Worm (Caenorhabditis elegans) whole organism, early embryonic: ENCODE results near the gene srh-269.

Experiments used
- B0310.2 ChIP-seq: sonication (generic microtip); optimal IDR thresholded peaks from 2 replicates; lab custom pipeline; 2016; ENCODE audit warnings: mild to moderate bottlenecking, missing genetic modification characterization, missing compliant biosample characterization
- F13C5.2 ChIP-seq: sonication (generic microtip); optimal IDR thresholded peaks from 2 replicates; lab custom pipeline; 2017; ENCODE audit warnings: mild to moderate bottlenecking, missing genetic modification characterization, inconsistent platforms, missing compliant biosample characterization
- aly-1 ChIP-seq: sonication (generic microtip); optimal IDR thresholded peaks from 2 replicates; lab custom pipeline; 2016; ENCODE audit warnings: missing genetic modification characterization, missing compliant biosample characterization
- ama-1 ChIP-seq: fragments of 150-350 bp; optimal IDR thresholded peaks from 2 replicates; lab custom pipeline; 2014
- ceh-13 ChIP-seq: fragments of 200-800 bp; sonication (Bioruptor generic); optimal IDR thresholded peaks from 2 replicates; lab custom pipeline; 2018; ENCODE audit warnings: mild to moderate bottlenecking, missing genetic modification characterization, missing compliant biosample characterization
- ceh-36 ChIP-seq: sonication (generic microtip); optimal IDR thresholded peaks from 2 replicates; lab custom pipeline; 2016; ENCODE audit warnings: missing genetic modification characterization, inconsistent platforms, missing compliant biosample characterization
- ets-7 ChIP-seq: sonication (generic microtip); optimal IDR thresholded peaks from 2 replicates; lab custom pipeline; 2016; ENCODE audit warnings: missing genotype, missing genetic modification characterization, missing compliant biosample characterization
- flt-1 ChIP-seq: fragments of 200-800 bp; sonication (Bioruptor generic); IDR thresholded peaks from 2 replicates; pipeline ENCODE4 v1.3.6; 2022; ENCODE audit warnings: missing genetic modification characterization, missing compliant biosample characterization
- hmbx-1 ChIP-seq: sonication (generic microtip); optimal IDR thresholded peaks from 2 replicates; lab custom pipeline; 2016; ENCODE audit warnings: mild to moderate bottlenecking, missing genetic modification characterization, missing compliant biosample characterization
- hmg-4 ChIP-seq: fragments of 200-800 bp; sonication (Bioruptor generic); optimal IDR thresholded peaks from 2 replicates; lab custom pipeline; 2018; ENCODE audit warnings: mild to moderate bottlenecking, missing genetic modification characterization, missing compliant biosample characterization
- hnd-1 ChIP-seq: sonication (generic microtip); optimal IDR thresholded peaks from 2 replicates; lab custom pipeline; 2016; ENCODE audit warnings: missing genetic modification characterization, missing compliant biosample characterization
- pes-1 ChIP-seq: fragments of 200-800 bp; sonication (Bioruptor generic); IDR thresholded peaks from 2 replicates; pipeline ENCODE4 v1.3.6; 2022; ENCODE audit warnings: missing genetic modification reagents, missing genetic modification characterization, missing compliant biosample characterization
- scrt-1 ChIP-seq: fragments of 200-800 bp; sonication (Bioruptor generic); IDR thresholded peaks from 2 replicates; pipeline ENCODE4 v1.3.6; 2022; ENCODE audit warnings: missing genetic modification characterization, missing compliant biosample characterization
- sea-1 ChIP-seq: fragments of 200-800 bp; sonication (Bioruptor generic); conservative IDR thresholded peaks from 2 replicates; pipeline ENCODE4 v1.3.6; 2022; ENCODE audit warnings: missing genetic modification characterization, missing compliant biosample characterization
- tbx-11 ChIP-seq: fragments of 200-800 bp; sonication (Bioruptor generic); IDR thresholded peaks from 2 replicates; pipeline ENCODE4 v1.3.6; 2022; ENCODE audit warnings: missing genetic modification characterization, missing compliant biosample characterization
- tbx-37 ChIP-seq: fragments of 200-800 bp; sonication (Bioruptor generic); conservative IDR thresholded peaks from 2 replicates; pipeline ENCODE4 v1.3.6; 2022; ENCODE audit warnings: missing genetic modification reagents, missing genetic modification characterization, missing compliant biosample characterization
- tra-4 ChIP-seq: sonication (generic microtip); optimal IDR thresholded peaks from 2 replicates; lab custom pipeline; 2017; ENCODE audit warnings: missing genetic modification characterization, missing compliant biosample characterization

Gene srh-269

ce11 chrV:16600623-16601022, 8.8 kb upstream of the srh-269 start, which contains the start of gene T03E6.9:
T03E6.9 (minus strand) TSS chrV:16600723.
- TF ChIP-seq tra-4 (tag; lab: Kevin White, UChicago): no peak
- no peak for TF ChIP-seq ceh-13 (GFP tag; lab: Kevin White, UChicago)
- no peak for TF ChIP-seq scrt-1
- no peak for TF ChIP-seq ceh-36 (tag; lab: Kevin White, UChicago)
- no peak for TF ChIP-seq B0310.2
- no peak for TF ChIP-seq pes-1 (GFP tag; lab: Robert Waterston, UW)
- TF ChIP-seq hmbx-1 (tag; lab: Kevin White, UChicago): no peak
- no peak for TF ChIP-seq sea-1
- TF ChIP-seq hnd-1 (tag; lab: Kevin White, UChicago): no peak
- TF ChIP-seq flt-1: no peak
- no peak for TF ChIP-seq ets-7 (tag; lab: Kevin White, UChicago)
- TF ChIP-seq hmg-4 (GFP tag; lab: Kevin White, UChicago): no peak
- TF ChIP-seq ama-1 (lab: Kevin White, UChicago): no peak
- TF ChIP-seq aly-1 (tag; lab: Kevin White, UChicago): no peak
- TF ChIP-seq tbx-37 (GFP tag; lab: Robert Waterston, UW): no peak
- no peak for TF ChIP-seq F13C5.2 (tag; lab: Kevin White, UChicago)
- no peak for TF ChIP-seq tbx-11 (GFP tag; lab: Robert Waterston, UW)

DNA sequence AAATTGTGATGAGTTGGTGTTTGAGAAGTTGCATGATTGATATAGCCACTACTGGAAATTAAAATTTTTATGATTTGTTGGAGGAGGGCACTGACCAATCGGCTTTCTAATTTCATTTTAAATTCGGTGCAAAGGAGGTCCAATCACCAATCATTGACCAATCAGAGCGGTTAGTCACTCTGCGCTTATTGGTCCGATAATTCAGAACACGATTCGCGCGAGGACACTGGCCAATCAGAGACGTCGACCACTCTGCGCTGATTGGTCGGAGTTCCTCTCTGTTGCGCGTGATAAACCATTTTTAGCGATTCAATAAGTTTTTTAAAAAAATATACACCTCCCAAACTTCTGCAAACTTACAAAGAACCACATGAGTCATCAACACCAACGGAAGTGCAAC, 8.0 kb upstream of the srh-269 start:
- no peak for TF ChIP-seq pes-1 (GFP tag; lab: Robert Waterston, UW)
- no peak for TF ChIP-seq hmbx-1 (tag; lab: Kevin White, UChicago)
- no peak for TF ChIP-seq ceh-13 (GFP tag; lab: Kevin White, UChicago)
- TF ChIP-seq flt-1: no peak
- no peak for TF ChIP-seq F13C5.2 (tag; lab: Kevin White, UChicago)
- TF ChIP-seq tbx-37 (GFP tag; lab: Robert Waterston, UW): no peak
- TF ChIP-seq ama-1 (lab: Kevin White, UChicago): no peak
- no peak for TF ChIP-seq hnd-1 (tag; lab: Kevin White, UChicago)

- TF ChIP-seq sea-1 (no peak), F13C5.2 (tag; lab: Kevin White, UChicago) (no peak), tbx-37 (GFP tag; lab: Robert Waterston, UW) (no peak), ceh-13 (GFP tag; lab: Kevin White, UChicago) (no peak), ama-1 (lab: Kevin White, UChicago) (no peak), scrt-1 (no peak), flt-1 (no peak), tra-4 (tag; lab: Kevin White, UChicago) (no peak), hmg-4 (GFP tag; lab: Kevin White, UChicago) (no peak), B0310.2 (no peak), hnd-1 (tag; lab: Kevin White, UChicago) (no peak), ets-7 (tag; lab: Kevin White, UChicago) (no peak), ceh-36 (tag; lab: Kevin White, UChicago) (no peak), pes-1 (GFP tag; lab: Robert Waterston, UW) (no peak), tbx-11 (GFP tag; lab: Robert Waterston, UW) (no peak), hmbx-1 (tag; lab: Kevin White, UChicago) (no peak), aly-1 (tag; lab: Kevin White, UChicago) (no peak)
Measured at ce11 chrV:16598437-16598836, 6.6 kb upstream of the srh-269 start.

DNA sequence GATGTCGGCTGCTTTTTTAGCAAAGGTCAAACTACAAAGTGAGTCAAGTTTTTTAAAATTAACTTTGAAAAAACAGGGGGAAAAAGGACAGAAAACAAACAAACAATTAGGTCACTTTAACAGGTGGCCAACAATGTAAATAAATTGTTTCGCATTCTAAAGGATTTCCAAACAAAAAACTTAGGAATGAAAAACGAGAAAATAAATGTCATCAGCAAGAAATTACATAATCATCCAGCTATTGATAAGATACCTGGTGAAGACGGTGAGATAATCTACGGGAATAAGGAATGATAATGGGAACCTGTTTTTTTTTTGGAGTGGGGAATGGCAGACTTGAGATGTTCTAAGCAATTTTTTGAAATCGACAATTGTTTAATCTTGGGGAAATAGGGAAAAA, 4.3 kb upstream of the srh-269 start:
- no peak for TF ChIP-seq F13C5.2 (tag; lab: Kevin White, UChicago)
- no peak for TF ChIP-seq ceh-36 (tag; lab: Kevin White, UChicago)
- no peak for TF ChIP-seq B0310.2
- no peak for TF ChIP-seq hnd-1 (tag; lab: Kevin White, UChicago)
- TF ChIP-seq aly-1 (tag; lab: Kevin White, UChicago): no peak
- TF ChIP-seq tra-4 (tag; lab: Kevin White, UChicago): no peak
- no peak for TF ChIP-seq tbx-11 (GFP tag; lab: Robert Waterston, UW)
- TF ChIP-seq sea-1: no peak
- no peak for TF ChIP-seq ceh-13 (GFP tag; lab: Kevin White, UChicago)
- no peak for TF ChIP-seq flt-1
- TF ChIP-seq hmbx-1 (tag; lab: Kevin White, UChicago): no peak
- no peak for TF ChIP-seq hmg-4 (GFP tag; lab: Kevin White, UChicago)

DNA sequence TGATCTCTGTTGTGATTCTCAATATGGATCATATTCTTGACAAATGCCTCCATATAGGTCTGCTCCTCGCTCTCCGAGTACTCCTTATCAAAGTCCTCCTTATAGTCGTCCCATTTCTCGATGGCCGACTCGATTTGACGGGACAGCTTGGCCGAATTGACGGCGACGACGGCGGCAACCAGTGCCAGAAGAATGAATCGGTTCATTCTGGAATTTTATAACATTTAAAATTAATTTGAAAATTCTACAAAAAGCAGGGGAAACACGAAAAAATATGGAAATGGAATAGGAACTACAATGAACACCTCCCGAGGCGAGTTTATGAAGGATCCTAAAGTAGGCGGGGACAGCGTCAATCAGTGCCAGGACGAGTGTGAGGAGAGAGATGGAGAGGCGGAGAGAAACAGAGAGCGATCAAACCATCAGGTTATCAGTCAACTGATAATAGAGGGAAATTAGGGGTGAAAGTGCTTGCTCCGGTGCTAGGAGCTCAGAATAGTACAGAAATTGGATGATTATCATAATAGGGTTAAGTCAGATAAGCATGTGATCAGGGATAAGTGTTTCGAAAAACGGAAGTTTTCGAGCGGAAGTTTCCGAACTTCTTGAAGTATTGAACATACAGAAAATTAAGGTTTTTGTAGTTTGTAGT, 3.4 kb upstream of the srh-269 start, which contains the start of gene cpl-1:
Gene cpl-1 (minus strand): TSS at position 207 of the 652 bp plus-strand sequence.
- TF ChIP-seq B0310.2 (no peak), aly-1 (tag; lab: Kevin White, UChicago) (no peak), flt-1 (no peak), ama-1 (lab: Kevin White, UChicago) (no peak), tra-4 (tag; lab: Kevin White, UChicago) (no peak), ceh-13 (GFP tag; lab: Kevin White, UChicago) (no peak), tbx-11 (GFP tag; lab: Robert Waterston, UW) (no peak), pes-1 (GFP tag; lab: Robert Waterston, UW) (no peak), ets-7 (tag; lab: Kevin White, UChicago) (no peak), F13C5.2 (tag; lab: Kevin White, UChicago) (no peak), hnd-1 (tag; lab: Kevin White, UChicago) (no peak), tbx-37 (GFP tag; lab: Robert Waterston, UW) (no peak), scrt-1 (no peak)

- no peak for TF ChIP-seq flt-1
- no peak for TF ChIP-seq ama-1 (lab: Kevin White, UChicago)
- no peak for TF ChIP-seq B0310.2
- no peak for TF ChIP-seq pes-1 (GFP tag; lab: Robert Waterston, UW)
- no peak for TF ChIP-seq tbx-11 (GFP tag; lab: Robert Waterston, UW)
- no peak for TF ChIP-seq ceh-13 (GFP tag; lab: Kevin White, UChicago)
- TF ChIP-seq hnd-1 (tag; lab: Kevin White, UChicago): no peak
- no peak for TF ChIP-seq tra-4 (tag; lab: Kevin White, UChicago)
- no peak for TF ChIP-seq hmbx-1 (tag; lab: Kevin White, UChicago)
- no peak for TF ChIP-seq sea-1
- TF ChIP-seq ets-7 (tag; lab: Kevin White, UChicago): no peak
- no peak for TF ChIP-seq hmg-4 (GFP tag; lab: Kevin White, UChicago)
- TF ChIP-seq scrt-1: no peak
- TF ChIP-seq tbx-37 (GFP tag; lab: Robert Waterston, UW): no peak
- TF ChIP-seq aly-1 (tag; lab: Kevin White, UChicago): no peak
- no peak for TF ChIP-seq F13C5.2 (tag; lab: Kevin White, UChicago)
- TF ChIP-seq ceh-36 (tag; lab: Kevin White, UChicago): no peak
Measured at ce11 chrV:16594514-16594913, 2.7 kb upstream of the srh-269 start.
